Fruit fly (Drosophila melanogaster): Measurements from ENCODE around the gene Mcm6.

Gene Mcm6

dm6 chrX:6654198-6654831 is 19.9 kb upstream of the Mcm6 start, which contains the start of the genes CG3226 and Cdc7 (continued):
- TF ChIP-seq CG4404 (GFP tag; IDR thresholded peaks at IDR 0.05) = no peak
- TF ChIP-seq MBD-R2 (GFP tag; IDR thresholded peaks at IDR 0.05) = peak; percentile 80
- no peak for TF ChIP-seq Elba2 (GFP tag; optimal IDR thresholded peaks at IDR 0.05)
- peak; percentile 73 for TF ChIP-seq MESR4 (GFP tag; optimal IDR thresholded peaks at IDR 0.05)
- peak; percentile 41 for TF ChIP-seq Camta (GFP tag; optimal IDR thresholded peaks at IDR 0.05)
- peak; percentile 47 for TF ChIP-seq kah (GFP tag; optimal IDR thresholded peaks at IDR 0.05)
- TF ChIP-seq Fer1 (GFP tag; optimal IDR thresholded peaks at IDR 0.05) = peak; percentile 90
- TF ChIP-seq zen2 (GFP tag; IDR thresholded peaks at IDR 0.05; ENCODE audit: partially characterized antibody) = no peak
- TF ChIP-seq pnt (GFP tag; optimal IDR thresholded peaks at IDR 0.05) = no peak
- TF ChIP-seq Nf-YB (GFP tag; optimal IDR thresholded peaks at IDR 0.05) = peak; percentile 59
- TF ChIP-seq Oaz (GFP tag; IDR thresholded peaks at IDR 0.05) = no peak
- peak; percentile 56 for TF ChIP-seq Hsf (GFP tag; optimal IDR thresholded peaks at IDR 0.05)
- no peak for TF ChIP-seq CG31388 (GFP tag; optimal IDR thresholded peaks at IDR 0.05)
- TF ChIP-seq Aef1 (GFP tag; IDR thresholded peaks at IDR 0.05) = no peak
- TF ChIP-seq Dfd (GFP tag; optimal IDR thresholded peaks at IDR 0.05) = no peak
- no peak for TF ChIP-seq Optix (GFP tag; IDR thresholded peaks at IDR 0.05)
- TF ChIP-seq nau (GFP tag; optimal IDR thresholded peaks at IDR 0.05) = peak; percentile 86
- no peak for TF ChIP-seq br (optimal IDR thresholded peaks at IDR 0.05)
- TF ChIP-seq CG1832 (GFP tag; optimal IDR thresholded peaks at IDR 0.05) = no peak
- TF ChIP-seq so (GFP tag; IDR thresholded peaks at IDR 0.05) = 0 out of 3 replicates have a peak, but pooled peaks have one; percentile 44
- peak; percentile 27 for TF ChIP-seq CG12155 (GFP tag; optimal IDR thresholded peaks at IDR 0.05)
- TF ChIP-seq eve (GFP tag; optimal IDR thresholded peaks at IDR 0.05) = no peak
- no peak for TF ChIP-seq CG7357 (GFP tag; IDR thresholded peaks at IDR 0.05)
- TF ChIP-seq CG42726 (GFP tag; IDR thresholded peaks at IDR 0.05; ENCODE audit: partially characterized antibody) = peak; percentile 83
- peak in 1 of 2 experiments; percentile 62 for TF ChIP-seq Eip74EF (GFP tag; optimal IDR thresholded peaks at IDR 0.05)
- TF ChIP-seq CG17186 (GFP tag; optimal IDR thresholded peaks at IDR 0.05) = peak; percentile 65
- TF ChIP-seq bigmax (GFP tag; optimal IDR thresholded peaks at IDR 0.05) = no peak
- TF ChIP-seq crol (GFP tag; IDR thresholded peaks at IDR 0.05) = no peak; the same call in 1 of the 2 replicates
- peak; percentile 48; the same call in 1 of the 3 replicates for TF ChIP-seq Doc3 (GFP tag; IDR thresholded peaks at IDR 0.05; ENCODE audit: partially characterized antibody)
- no peak for TF ChIP-seq ham (GFP tag; IDR thresholded peaks at IDR 0.05)
- 0 out of 2 replicates have a peak, but pooled peaks have one; percentile 26 for TF ChIP-seq CG4730 (GFP tag; IDR thresholded peaks at IDR 0.05)
- peak; percentile 65 for TF ChIP-seq CG11504 (tag; optimal IDR thresholded peaks at IDR 0.05)
- peak; percentile 53 for TF ChIP-seq stwl (tag; optimal IDR thresholded peaks at IDR 0.05)
- no peak for TF ChIP-seq cad (GFP tag; optimal IDR thresholded peaks at IDR 0.05)
- peak; percentile 75 for TF ChIP-seq Lhr (GFP tag; optimal IDR thresholded peaks at IDR 0.05)
- peak; percentile 65 for TF ChIP-seq gem (tag; optimal IDR thresholded peaks at IDR 0.05)
- TF ChIP-seq CG2199 (GFP tag; IDR thresholded peaks at IDR 0.05) = no peak
- TF ChIP-seq CG33557 (GFP tag; optimal IDR thresholded peaks at IDR 0.05) = peak; percentile 77
- TF ChIP-seq CG10209 (GFP tag; optimal IDR thresholded peaks at IDR 0.05) = peak; percentile 74
- peak; percentile 47 for TF ChIP-seq CG10979 (tag; optimal IDR thresholded peaks at IDR 0.05)
- TF ChIP-seq CG2116 (GFP tag; optimal IDR thresholded peaks at IDR 0.05) = peak; percentile 83
- TF ChIP-seq CG9437 (GFP tag; optimal IDR thresholded peaks at IDR 0.05) = peak; percentile 69
- no peak for TF ChIP-seq CG2889 (GFP tag; IDR thresholded peaks at IDR 0.05)
- TF ChIP-seq hbn (GFP tag; IDR thresholded peaks at IDR 0.05; ENCODE audit: partially characterized antibody) = peak; percentile 63; the same call in 1 of the 2 replicates
- TF ChIP-seq vnd (GFP tag; IDR thresholded peaks at IDR 0.05; ENCODE audit: partially characterized antibody) = peak; percentile 58; the same call in 2 of the 3 replicates
- no peak for TF ChIP-seq psq (GFP tag; optimal IDR thresholded peaks at IDR 0.05)
- TF ChIP-seq gsb (GFP tag; IDR thresholded peaks at IDR 0.05) = no peak
- peak; percentile 31 for TF ChIP-seq tin (GFP tag; optimal IDR thresholded peaks at IDR 0.05)
- TF ChIP-seq CG4328 (GFP tag; optimal IDR thresholded peaks at IDR 0.05) = peak; percentile 81
- peak; percentile 80 for TF ChIP-seq B-H2 (GFP tag; optimal IDR thresholded peaks at IDR 0.05)
